Worm (Caenorhabditis elegans) whole organism, late embryonic: ENCODE data around the gene lys-1.

Source experiments
- ahr-1 ChIP-seq: sonication (generic microtip); optimal IDR thresholded peaks from 2 replicates; lab custom pipeline; 2016; ENCODE audit warnings: missing genetic modification characterization, missing compliant biosample characterization
- ceh-6 ChIP-seq: fragments of 200-800 bp; sonication (Bioruptor generic); optimal IDR thresholded peaks from 2 replicates; lab custom pipeline; 2018; ENCODE audit warnings: mild to moderate bottlenecking, missing genetic modification characterization, missing compliant biosample characterization
- dmd-4 ChIP-seq: sonication (generic microtip); optimal IDR thresholded peaks from 2 replicates; lab custom pipeline; 2016; ENCODE audit warnings: borderline replicate concordance, missing genetic modification characterization, missing compliant biosample characterization
- eyg-1 ChIP-seq: sonication (generic microtip); optimal IDR thresholded peaks from 2 replicates; lab custom pipeline; 2016; ENCODE audit warnings: missing genotype, missing genetic modification characterization, missing compliant biosample characterization
- fkh-10 ChIP-seq: fragments of 150-350 bp; optimal IDR thresholded peaks from 2 replicates; lab custom pipeline; 2014; ENCODE audit warnings: missing biosample characterization, missing genetic modification reagents, missing genetic modification characterization
- hlh-30 ChIP-seq: sonication (generic microtip); optimal IDR thresholded peaks from 2 replicates; lab custom pipeline; 2017; ENCODE audit warnings: antibody characterized with exemption, missing genetic modification characterization, missing compliant biosample characterization; ENCODE audit not compliant: insufficient read depth
- npax-4 ChIP-seq: sonication (generic microtip); optimal IDR thresholded peaks from 2 replicates; lab custom pipeline; 2016; ENCODE audit warnings: missing genetic modification characterization, missing compliant biosample characterization
- pat-9 ChIP-seq: fragments of 200-800 bp; sonication (Bioruptor generic); optimal IDR thresholded peaks from 2 replicates; lab custom pipeline; 2018; ENCODE audit warnings: mild to moderate bottlenecking, missing genetic modification characterization, moderate library complexity, missing compliant biosample characterization
- pha-4 ChIP-seq: fragments of 150-350 bp; optimal IDR thresholded peaks from 2 replicates; lab custom pipeline; 2018; ENCODE audit warnings: missing biosample characterization, missing genetic modification reagents, missing genetic modification characterization
- pros-1 ChIP-seq: fragments of 150-350 bp; optimal IDR thresholded peaks from 2 replicates; lab custom pipeline; 2014; ENCODE audit warnings: missing biosample characterization, missing genetic modification reagents, missing genetic modification characterization
- rnt-1 ChIP-seq: sonication (generic microtip); optimal IDR thresholded peaks from 2 replicates; lab custom pipeline; 2016; ENCODE audit warnings: missing genetic modification characterization, missing compliant biosample characterization
- syd-9 ChIP-seq: sonication (generic microtip); optimal IDR thresholded peaks from 2 replicates; lab custom pipeline; 2016; ENCODE audit warnings: mild to moderate bottlenecking, missing genetic modification characterization, moderate library complexity, missing compliant biosample characterization
- tbx-7 ChIP-seq: sonication (generic microtip); optimal IDR thresholded peaks from 2 replicates; lab custom pipeline; 2016; ENCODE audit warnings: missing genotype, missing genetic modification characterization, missing compliant biosample characterization
- unc-55 ChIP-seq: sonication (generic microtip); optimal IDR thresholded peaks from 2 replicates; lab custom pipeline; 2017; ENCODE audit warnings: missing biosample characterization, missing genetic modification reagents, missing genetic modification characterization

DNA sequence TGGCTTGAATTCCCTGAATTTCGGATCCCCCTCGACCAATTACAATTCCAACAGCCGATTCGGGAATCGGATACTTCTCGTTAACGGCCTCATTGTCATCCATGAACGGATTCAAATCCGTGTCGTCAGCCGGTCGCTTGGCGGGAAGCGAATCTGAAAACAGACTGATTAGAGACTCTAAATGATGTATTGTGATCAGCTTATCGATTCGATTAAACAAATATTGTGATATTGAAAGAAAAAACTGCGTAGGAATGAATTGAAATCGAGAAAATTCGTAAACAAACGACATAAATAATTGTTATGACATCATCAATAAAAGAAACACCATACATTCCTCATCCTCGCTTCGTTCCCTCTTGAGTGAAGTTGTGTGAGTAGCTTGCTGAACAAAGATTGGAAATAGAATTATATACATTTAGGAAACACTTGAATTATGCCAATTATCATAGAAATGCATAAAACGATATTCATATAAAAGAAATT, 39.7 kb upstream of the lys-1 start:
- TF ChIP-seq unc-55 (GFP tag; lab: Kevin White, UChicago) (no peak), rnt-1 (tag; lab: Kevin White, UChicago) (no peak), npax-4 (no peak), syd-9 (no peak), pha-4 (tag; lab: Kevin White, UChicago) (no peak), pat-9 (tag; lab: Kevin White, UChicago) (no peak), fkh-10 (no peak), eyg-1 (no peak), dmd-4 (tag; lab: Kevin White, UChicago) (no peak), ahr-1 (no peak), hlh-30 (no peak), ceh-6 (no peak), tbx-7 (tag; lab: Kevin White, UChicago) (no peak), pros-1 (tag; lab: Kevin White, UChicago) (no peak)
